Fruit fly (Drosophila melanogaster) whole organism, embryonic: ENCODE results near the gene CG10663.

Experiments used
- Awh ChIP-seq: fragments of 200-800 bp; sonication (Bioruptor generic); IDR thresholded peaks from 2 replicates; pipeline ENCODE4, ENCODE4 v1.3.6; 2022; ENCODE audit warnings: missing biosample characterization, missing genetic modification characterization
- CG10209 ChIP-seq: fragments of 200-800 bp; sonication (Bioruptor generic); optimal IDR thresholded peaks from 3 replicates; lab custom pipeline; 2017; ENCODE audit warnings: missing biosample characterization, mild to moderate bottlenecking, missing genetic modification characterization, missing genetic modification reagents
- CG10431 ChIP-seq: fragments of 200-800 bp; sonication (Bioruptor generic); optimal IDR thresholded peaks from 3 replicates; lab custom pipeline; 2018; ENCODE audit warnings: missing biosample characterization, mild to moderate bottlenecking, missing genetic modification characterization
- CG10654 ChIP-seq: fragments of 200-800 bp; sonication (Bioruptor generic); optimal IDR thresholded peaks from 2 replicates; lab custom pipeline; 2016; ENCODE audit warnings: missing biosample characterization, missing genetic modification characterization
- CG12155 ChIP-seq: fragments of 200-800 bp; sonication (Bioruptor generic); optimal IDR thresholded peaks from 3 replicates; lab custom pipeline; 2016; ENCODE audit warnings: missing biosample characterization, missing genetic modification characterization
- CG13296 ChIP-seq: fragments of 200-800 bp; sonication (Bioruptor generic); optimal IDR thresholded peaks from 3 replicates; lab custom pipeline; 2018; ENCODE audit warnings: missing biosample characterization, mild to moderate bottlenecking, missing genetic modification characterization
- CG13424 ChIP-seq: fragments of 200-800 bp; sonication (Bioruptor generic); optimal IDR thresholded peaks from 2 replicates; lab custom pipeline; 2019; ENCODE audit warnings: missing biosample characterization, mild to moderate bottlenecking, missing genetic modification characterization, moderate library complexity
- CG13775 ChIP-seq: fragments of 200-800 bp; sonication (Bioruptor generic); optimal IDR thresholded peaks from 3 replicates; lab custom pipeline; 2017; ENCODE audit warnings: missing biosample characterization, mild to moderate bottlenecking, missing genetic modification characterization
- CG17802 ChIP-seq: fragments of 200-800 bp; sonication (Bioruptor generic); optimal IDR thresholded peaks from 2 replicates; lab custom pipeline; 2018; ENCODE audit warnings: missing biosample characterization, mild to moderate bottlenecking, missing genetic modification characterization, moderate library complexity
- CG17829 ChIP-seq: fragments of 200-800 bp; optimal IDR thresholded peaks from 2 replicates; lab custom pipeline; 2019; ENCODE audit warnings: missing biosample characterization, mild to moderate bottlenecking, missing genetic modification characterization, moderate library complexity
- CG18476 ChIP-seq: fragments of 200-800 bp; sonication (Bioruptor generic); optimal IDR thresholded peaks from 2 replicates; lab custom pipeline; 2016; ENCODE audit warnings: missing biosample characterization, mild to moderate bottlenecking, missing genetic modification characterization
- CG2120 ChIP-seq: fragments of 200-800 bp; sonication (Bioruptor generic); optimal IDR thresholded peaks from 3 replicates; lab custom pipeline; 2016; ENCODE audit warnings: missing biosample characterization, missing genetic modification characterization
- CG2129 ChIP-seq: fragments of 200-800 bp; sonication (Bioruptor generic); IDR thresholded peaks from 2 replicates; pipeline ENCODE4 v1.3.6; 2022; ENCODE audit warnings: missing biosample characterization, missing genetic modification characterization; ENCODE audit not compliant: partially characterized antibody
- CG2712 ChIP-seq: fragments of 200-800 bp; optimal IDR thresholded peaks from 3 replicates; lab custom pipeline; 2019; ENCODE audit warnings: missing biosample characterization, mild to moderate bottlenecking, missing genetic modification characterization, moderate library complexity
- CG31441 ChIP-seq: fragments of 200-800 bp; sonication (Bioruptor generic); IDR thresholded peaks from 2 replicates; pipeline ENCODE4 v1.3.6; 2022; ENCODE audit warnings: missing biosample characterization, missing genetic modification characterization
- CG34224 ChIP-seq: fragments of 200-800 bp; sonication (Bioruptor generic); IDR thresholded peaks from 3 replicates; pipeline ENCODE4 v1.3.6; 2022; ENCODE audit warnings: missing biosample characterization, missing genetic modification characterization; ENCODE audit not compliant: partially characterized antibody
- CG34422 ChIP-seq: fragments of 200-800 bp; sonication (Bioruptor generic); IDR thresholded peaks from 3 replicates; pipeline ENCODE4 v1.3.6; 2022; ENCODE audit warnings: missing biosample characterization, missing genetic modification characterization
- CG3995 ChIP-seq: fragments of 200-800 bp; sonication (Bioruptor generic); optimal IDR thresholded peaks from 3 replicates; lab custom pipeline; 2016; ENCODE audit warnings: missing biosample characterization, missing genetic modification characterization
- CG4424 ChIP-seq: fragments of 200-800 bp; sonication (Bioruptor generic); optimal IDR thresholded peaks from 3 replicates; lab custom pipeline; 2016; ENCODE audit warnings: missing biosample characterization, missing genetic modification characterization
- CG6689 ChIP-seq: fragments of 200-800 bp; sonication (Bioruptor generic); IDR thresholded peaks from 2 replicates; pipeline ENCODE4 v1.3.6; 2022; ENCODE audit warnings: missing biosample characterization, missing genetic modification characterization
- CG6813 ChIP-seq: fragments of 200-800 bp; sonication (Bioruptor generic); optimal IDR thresholded peaks from 2 replicates; lab custom pipeline; 2017; ENCODE audit warnings: missing biosample characterization, missing genetic modification characterization, mild to moderate bottlenecking, moderate library complexity, missing genetic modification reagents
- CG7839 ChIP-seq: fragments of 200-800 bp; sonication (Bioruptor generic); optimal IDR thresholded peaks from 3 replicates; lab custom pipeline; 2018; ENCODE audit warnings: missing biosample characterization, mild to moderate bottlenecking, missing genetic modification characterization, moderate library complexity
- CG7987 ChIP-seq: fragments of 200-800 bp; sonication (Bioruptor generic); optimal IDR thresholded peaks from 2 replicates; lab custom pipeline; 2018; ENCODE audit warnings: missing biosample characterization, mild to moderate bottlenecking, missing genetic modification characterization, moderate library complexity
- Dek ChIP-seq: fragments of 200-800 bp; sonication (Bioruptor generic); optimal IDR thresholded peaks from 3 replicates; lab custom pipeline; 2019; ENCODE audit warnings: missing biosample characterization, mild to moderate bottlenecking, missing genetic modification characterization, moderate library complexity
- HLH3B ChIP-seq: fragments of 200-800 bp; sonication (Bioruptor generic); IDR thresholded peaks from 2 replicates; pipeline ENCODE4 v1.3.6; 2022; ENCODE audit warnings: missing biosample characterization, missing genetic modification characterization
- HmgZ ChIP-seq: fragments of 200-800 bp; sonication (Bioruptor generic); optimal IDR thresholded peaks from 2 replicates; lab custom pipeline; 2018; ENCODE audit warnings: missing biosample characterization, mild to moderate bottlenecking, missing genetic modification characterization
- Hr78 ChIP-seq, 2 experiments: fragments of 200-800 bp in 1 of 2; fragments of >200 bp in 1 of 2; sonication (Bioruptor generic) in 1 of 2; optimal IDR thresholded peaks; 2 replicates each; lab custom pipeline; 2017 to 2019; ENCODE audit warnings: missing biosample characterization in 2 of 2, missing genetic modification characterization in 2 of 2, mild to moderate bottlenecking in 1 of 2, moderate library complexity in 1 of 2
- Max ChIP-seq: fragments of 200-800 bp; sonication (Bioruptor generic); optimal IDR thresholded peaks from 2 replicates; lab custom pipeline; 2016; ENCODE audit warnings: missing biosample characterization, mild to moderate bottlenecking, missing genetic modification characterization
- NK7.1 ChIP-seq: fragments of 200-800 bp; sonication (Bioruptor generic); optimal IDR thresholded peaks from 3 replicates; lab custom pipeline; 2016; ENCODE audit warnings: missing biosample characterization, missing genetic modification characterization
- Rfx ChIP-seq: fragments of 200-800 bp; sonication (Bioruptor generic); IDR thresholded peaks from 2 replicates; pipeline ENCODE4 v1.3.6; 2022; ENCODE audit warnings: missing biosample characterization, missing genetic modification characterization
- Trl ChIP-seq, 3 experiments: fragments of >200 bp in 2 of 3; fragments of 200-800 bp in 1 of 3; sonication (Bioruptor generic) in 1 of 3; optimal IDR thresholded peaks; 2 replicates in 1 of 3; 3 replicates in 2 of 3; lab custom pipeline; 2016 to 2017; ENCODE audit warnings: missing biosample characterization in 1 of 3, missing genetic modification characterization in 1 of 3
- bsh ChIP-seq, 2 experiments: fragments of 200-800 bp; sonication (Bioruptor generic); optimal IDR thresholded peaks; 2 replicates each; lab custom pipeline; 2017 to 2018; ENCODE audit warnings: mild to moderate bottlenecking in 2 of 2, missing biosample characterization in 2 of 2, missing genetic modification characterization in 2 of 2, moderate library complexity in 1 of 2
- en ChIP-seq: fragments of 200-800 bp; sonication (Bioruptor generic); optimal IDR thresholded peaks from 2 replicates; lab custom pipeline; 2016; ENCODE audit warnings: missing biosample characterization, missing genetic modification characterization
- eve ChIP-seq, 2 experiments: fragments of >200 bp; optimal IDR thresholded peaks; 2 replicates each; lab custom pipeline; 2017; ENCODE audit warnings: missing biosample characterization in 2 of 2, missing genetic modification characterization in 2 of 2
- fu2 ChIP-seq: fragments of 200-800 bp; sonication (Bioruptor generic); optimal IDR thresholded peaks from 2 replicates; lab custom pipeline; 2016; ENCODE audit warnings: missing biosample characterization, missing genetic modification characterization
- gem ChIP-seq: fragments of 200-800 bp; sonication (Bioruptor generic); optimal IDR thresholded peaks from 2 replicates; lab custom pipeline; 2019; ENCODE audit warnings: missing biosample characterization, mild to moderate bottlenecking, missing genetic modification characterization, moderate library complexity
- insv ChIP-seq, 2 experiments: fragments of 200-800 bp; sonication (Bioruptor generic); optimal IDR thresholded peaks; 3 replicates each; lab custom pipeline; 2016 to 2018; ENCODE audit warnings: missing biosample characterization in 2 of 2, missing genetic modification characterization in 2 of 2
- inv ChIP-seq: fragments of 200-800 bp; sonication (Bioruptor generic); IDR thresholded peaks from 2 replicates; pipeline ENCODE4 v1.3.6; 2022; ENCODE audit warnings: missing biosample characterization, missing genetic modification characterization; ENCODE audit not compliant: partially characterized antibody
- lilli ChIP-seq: fragments of 200-800 bp; sonication (Bioruptor generic); optimal IDR thresholded peaks from 3 replicates; lab custom pipeline; 2016; ENCODE audit warnings: missing biosample characterization, missing genetic modification characterization
- mam ChIP-seq: fragments of 200-800 bp; sonication (Bioruptor generic); optimal IDR thresholded peaks from 3 replicates; lab custom pipeline; 2016; ENCODE audit warnings: missing biosample characterization, missing genetic modification characterization
- pan ChIP-seq, 4 experiments: fragments of >200 bp in 3 of 4; fragments of 200-800 bp in 1 of 4; sonication (Bioruptor generic) in 1 of 4; optimal IDR thresholded peaks in 3 of 4; IDR thresholded peaks in 1 of 4; 2 replicates each; pipeline versions ENCODE4 v1.3.6 to Lab custom; 2017 to 2022; ENCODE audit warnings: missing biosample characterization in 2 of 4, missing genetic modification characterization in 2 of 4, mixed read lengths in 1 of 4
- phol ChIP-seq: fragments of 200-800 bp; sonication (Bioruptor generic); optimal IDR thresholded peaks from 3 replicates; lab custom pipeline; 2018; ENCODE audit warnings: missing biosample characterization, mild to moderate bottlenecking, missing genetic modification characterization, moderate library complexity
- slbo ChIP-seq: fragments of 200-800 bp; sonication (Bioruptor generic); IDR thresholded peaks from 2 replicates; pipeline ENCODE4 v1.3.6; 2022; ENCODE audit warnings: missing biosample characterization, missing genetic modification characterization
- so ChIP-seq: fragments of 200-800 bp; sonication (Bioruptor generic); IDR thresholded peaks from 3 replicates; pipeline ENCODE4 v1.3.6; 2022; ENCODE audit warnings: missing biosample characterization, missing genetic modification characterization
- tup ChIP-seq: fragments of 200-800 bp; sonication (Bioruptor generic); optimal IDR thresholded peaks from 2 replicates; lab custom pipeline; 2016; ENCODE audit warnings: missing biosample characterization, mild to moderate bottlenecking, missing genetic modification characterization, moderate library complexity
- vvl ChIP-seq: fragments of 200-800 bp; sonication (Bioruptor generic); IDR thresholded peaks from 2 replicates; pipeline ENCODE4 v1.3.6; 2022; ENCODE audit warnings: missing biosample characterization, missing genetic modification characterization
- wek ChIP-seq: fragments of 200-800 bp; sonication (Bioruptor generic); optimal IDR thresholded peaks from 3 replicates; lab custom pipeline; 2018; ENCODE audit warnings: missing biosample characterization, mild to moderate bottlenecking, missing genetic modification characterization, moderate library complexity
- wor ChIP-seq: fragments of 200-800 bp; sonication (Bioruptor generic); IDR thresholded peaks from 2 replicates; pipeline ENCODE4 v1.3.6; 2022; ENCODE audit warnings: missing biosample characterization, missing genetic modification characterization
- zfh2 ChIP-seq: fragments of 200-800 bp; sonication (Bioruptor generic); optimal IDR thresholded peaks from 2 replicates; lab custom pipeline; 2016; ENCODE audit warnings: missing biosample characterization, missing genetic modification characterization

CG10663 gene

dm6 chr3L:12495312-12495725 lies 10.5 kb upstream of the CG10663 start (continued):
- TF ChIP-seq CG10209 (peak; percentile 35), CG13424 (tag; lab: Kevin White, UChicago) (peak; percentile 62), Trl (optimal IDR thresholded peaks at IDR 0.05; lab: Kevin White, UChicago) (no peak), Trl (GFP tag; optimal IDR thresholded peaks at IDR 0.05; lab: Kevin White, UChicago) (no peak), Awh (GFP tag; lab: Robert Waterston, UW) (no peak), insv (GFP tag; optimal IDR thresholded peaks at IDR 0.05; lab: Kevin White, UChicago) (no peak), CG13296 (GFP tag; lab: Kevin White, UChicago) (peak; percentile 51), Rfx (GFP tag; lab: Robert Waterston, UW) (0 out of 2 replicates have a peak, but pooled peaks have one; percentile 19), tup (no peak), Dek (tag; lab: Kevin White, UChicago) (no peak), CG34224 (GFP tag; lab: Robert Waterston, UW) (no peak), Max (no peak), so (GFP tag; lab: Robert Waterston, UW) (no peak; the same call in 2 of the 3 replicates), wor (GFP tag; lab: Robert Waterston, UW) (no peak), CG2712 (peak; percentile 59), HmgZ (tag; lab: Kevin White, UChicago) (peak; percentile 29), CG6689 (0 out of 2 replicates have a peak, but pooled peaks have one; percentile 19), CG13775 (GFP tag; lab: Kevin White, UChicago) (peak; percentile 13), CG17802 (tag; lab: Kevin White, UChicago) (no peak), CG4424 (no peak), vvl (GFP tag; lab: Robert Waterston, UW) (0 out of 2 replicates have a peak, but pooled peaks have one; percentile 19), HLH3B (no peak), Hr78 (GFP tag; optimal IDR thresholded peaks at IDR 0.05; lab: Kevin White, UChicago) (no peak), CG31441 (GFP tag; lab: Robert Waterston, UW) (no peak; the same call in 1 of the 2 replicates), phol (peak; percentile 48), eve (GFP tag; optimal IDR thresholded peaks at IDR 0.05; lab: Kevin White, UChicago) (no peak), CG18476 (peak; percentile 20), wek (GFP tag; lab: Kevin White, UChicago) (no peak), slbo (GFP tag; lab: Robert Waterston, UW) (0 out of 2 replicates have a peak, but pooled peaks have one; percentile 19), CG10431 (no peak), CG12155 (GFP tag; lab: Kevin White, UChicago) (no peak), CG34422 (no peak), CG2129 (GFP tag; lab: Robert Waterston, UW) (no peak), en (GFP tag; lab: Kevin White, UChicago) (no peak), NK7.1 (GFP tag; lab: Kevin White, UChicago) (no peak), CG10654 (GFP tag; lab: Kevin White, UChicago) (peak; percentile 35), CG3995 (GFP tag; lab: Kevin White, UChicago) (no peak), fu2 (no peak), mam (peak; percentile 8), CG2120 (GFP tag; lab: Kevin White, UChicago) (peak; percentile 32), CG6813 (GFP tag; lab: Kevin White, UChicago) (peak; percentile 30), pan (optimal IDR thresholded peaks at IDR 0.05; lab: Kevin White, UChicago) (no peak), pan (GFP tag; optimal IDR thresholded peaks at IDR 0.05 in 1 of 2, IDR thresholded peaks at IDR 0.05 in 1 of 2) (peak in 1 of 2 experiments; percentile 22), inv (no peak), gem (tag; lab: Kevin White, UChicago) (peak; percentile 66), CG7839 (tag; lab: Kevin White, UChicago) (peak; percentile 59), bsh (GFP tag; optimal IDR thresholded peaks at IDR 0.05; lab: Kevin White, UChicago) (peak; percentile 27 to 83), CG17829 (tag; lab: Kevin White, UChicago) (peak; percentile 46), lilli (GFP tag; lab: Kevin White, UChicago) (peak; percentile 53), zfh2 (GFP tag; lab: Kevin White, UChicago) (no peak), CG7987 (no peak)
